Fruit fly (Drosophila melanogaster): ENCODE measurements around the gene CG42762.

The CG42762 gene

DNA sequence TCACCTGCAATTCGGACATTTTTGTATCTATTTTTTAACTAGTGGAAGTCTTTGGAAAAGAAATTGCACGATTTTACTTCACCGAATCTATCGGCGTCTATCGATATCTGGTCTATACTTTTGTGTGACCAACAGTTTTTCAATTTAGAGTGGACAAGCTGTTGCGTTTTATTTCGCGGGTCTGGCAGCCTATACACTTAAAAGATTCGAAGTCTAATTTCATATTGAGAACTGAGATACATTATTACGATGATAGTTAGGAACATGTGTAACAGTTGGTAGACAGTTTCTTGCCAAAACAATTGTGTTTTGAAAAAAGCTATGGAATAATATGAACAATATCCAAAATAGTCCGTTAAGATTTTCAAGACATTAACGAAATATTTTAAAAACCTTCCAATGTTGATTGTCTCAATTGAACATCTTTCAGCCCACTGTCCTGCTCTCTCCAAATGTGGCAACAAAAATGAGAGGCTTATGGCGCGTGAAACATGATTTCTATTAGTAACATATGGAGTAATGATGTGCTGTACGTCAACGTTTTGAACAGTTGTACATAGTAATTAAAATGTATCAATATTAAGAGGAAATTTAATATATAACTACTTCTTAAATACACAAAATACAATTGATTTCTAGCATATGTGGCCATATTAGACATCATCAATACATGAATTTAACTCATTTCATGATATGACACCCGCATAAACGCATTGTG lies 18.6 kb upstream of the CG42762 start, which contains the start of gene Acbp1 (continued):
- peak; percentile 96 for TF ChIP-seq Oli (tag; optimal IDR thresholded peaks at IDR 0.05)
- TF ChIP-seq pros (GFP tag; optimal IDR thresholded peaks at IDR 0.05) = peak; percentile 93
- TF ChIP-seq Gsc (GFP tag; IDR thresholded peaks at IDR 0.05) = no peak
- TF ChIP-seq CG13424 (tag; optimal IDR thresholded peaks at IDR 0.05) = peak; percentile 98
- TF ChIP-seq phol (tag; optimal IDR thresholded peaks at IDR 0.05) = peak; percentile 96
- peak; percentile 92 for TF ChIP-seq bcd (GFP tag; optimal IDR thresholded peaks at IDR 0.05)
- TF ChIP-seq gem (tag; optimal IDR thresholded peaks at IDR 0.05) = peak; percentile 98
- TF ChIP-seq CG18011 (GFP tag; optimal IDR thresholded peaks at IDR 0.05) = peak; percentile 78
- TF ChIP-seq ftz-f1 (GFP tag; optimal IDR thresholded peaks at IDR 0.05) = peak; percentile 32
- TF ChIP-seq h (optimal IDR thresholded peaks at IDR 0.05) = no peak
- TF ChIP-seq hbn (GFP tag; IDR thresholded peaks at IDR 0.05; ENCODE audit: partially characterized antibody) = peak; percentile 62
- peak; percentile 88 for TF ChIP-seq CG18764 (GFP tag; optimal IDR thresholded peaks at IDR 0.05)
- peak; percentile 77; the same call in 1 of the 2 replicates for TF ChIP-seq ro (GFP tag; IDR thresholded peaks at IDR 0.05)
- TF ChIP-seq slp2 (GFP tag; optimal IDR thresholded peaks at IDR 0.05) = peak; percentile 91
- TF ChIP-seq Trl (optimal IDR thresholded peaks at IDR 0.05) = peak; percentile 82 to 93
- peak; percentile 97 for TF ChIP-seq Trl (GFP tag; optimal IDR thresholded peaks at IDR 0.05)
- TF ChIP-seq toy (GFP tag; IDR thresholded peaks at IDR 0.05) = peak; percentile 52
- TF ChIP-seq dmrt99B (tag; optimal IDR thresholded peaks at IDR 0.05) = peak; percentile 97
- TF ChIP-seq CG3838 (GFP tag; optimal IDR thresholded peaks at IDR 0.05) = peak; percentile 82
- peak; percentile 93 for TF ChIP-seq vfl (GFP tag; optimal IDR thresholded peaks at IDR 0.05)
- TF ChIP-seq al (GFP tag; IDR thresholded peaks at IDR 0.05) = peak; percentile 87
- TF ChIP-seq dpn (GFP tag; optimal IDR thresholded peaks at IDR 0.05) = peak; percentile 93 to 96
- TF ChIP-seq tll (GFP tag; optimal IDR thresholded peaks at IDR 0.05) = no peak
- TF ChIP-seq odd (GFP tag; optimal IDR thresholded peaks at IDR 0.05) = peak; percentile 99
- TF ChIP-seq CG34376 (GFP tag; optimal IDR thresholded peaks at IDR 0.05) = peak; percentile 100
- TF ChIP-seq mirr (GFP tag; optimal IDR thresholded peaks at IDR 0.05) = peak; percentile 97
- TF ChIP-seq Lhr (GFP tag; optimal IDR thresholded peaks at IDR 0.05) = peak; percentile 91
- TF ChIP-seq onecut (GFP tag; IDR thresholded peaks at IDR 0.05) = peak; percentile 88
- peak; percentile 74; the same call in 2 of the 3 replicates for TF ChIP-seq zen2 (GFP tag; IDR thresholded peaks at IDR 0.05; ENCODE audit: partially characterized antibody)
- TF ChIP-seq HLH54F (GFP tag; optimal IDR thresholded peaks at IDR 0.05) = peak; percentile 95
- TF ChIP-seq cad (GFP tag; optimal IDR thresholded peaks at IDR 0.05) = no peak
- TF ChIP-seq CG9876 (GFP tag; optimal IDR thresholded peaks at IDR 0.05) = peak; percentile 96
- peak; percentile 95 for TF ChIP-seq dysf (GFP tag; IDR thresholded peaks at IDR 0.05)
- TF ChIP-seq Hr3 (GFP tag; optimal IDR thresholded peaks at IDR 0.05) = peak; percentile 93
- peak; percentile 96 for TF ChIP-seq kni (GFP tag; optimal IDR thresholded peaks at IDR 0.05)
- peak; percentile 78 for TF ChIP-seq croc (GFP tag; conservative IDR thresholded peaks at IDR 0.05)
- peak; percentile 93 for TF ChIP-seq Ssrp (tag; optimal IDR thresholded peaks at IDR 0.05)
- TF ChIP-seq btn (GFP tag; optimal IDR thresholded peaks at IDR 0.05) = peak; percentile 86
- peak; percentile 56 for TF ChIP-seq Sin3A (optimal IDR thresholded peaks at IDR 0.05)
- TF ChIP-seq corto (GFP tag; optimal IDR thresholded peaks at IDR 0.05) = peak; percentile 89
- peak; percentile 96 for TF ChIP-seq CG15696 (tag; optimal IDR thresholded peaks at IDR 0.05)
- peak; percentile 90 for TF ChIP-seq CG32772 (GFP tag; IDR thresholded peaks at IDR 0.05)
- peak; percentile 58 for TF ChIP-seq CG17186 (GFP tag; optimal IDR thresholded peaks at IDR 0.05)
- peak; percentile 99 for TF ChIP-seq Hand (GFP tag; optimal IDR thresholded peaks at IDR 0.05)
- peak; percentile 90 for TF ChIP-seq sisA (GFP tag; IDR thresholded peaks at IDR 0.05)
- peak; percentile 86 for TF ChIP-seq Usf (GFP tag; optimal IDR thresholded peaks at IDR 0.05)
- TF ChIP-seq CG4707 (GFP tag; optimal IDR thresholded peaks at IDR 0.05) = peak; percentile 94
- peak; percentile 94 for TF ChIP-seq CG10431 (GFP tag; optimal IDR thresholded peaks at IDR 0.05)
- TF ChIP-seq mam (GFP tag; optimal IDR thresholded peaks at IDR 0.05) = peak; percentile 98
- TF ChIP-seq yki (optimal IDR thresholded peaks at IDR 0.05) = peak; percentile 65
